Worm (Caenorhabditis elegans): ENCODE measurements around the gene C30B5.17.

Gene C30B5.17

ce11 chrII:6236093-6236945 is 33.5 kb upstream of the C30B5.17 start (continued):
- TF ChIP-seq snpc-1.1 (tag; optimal IDR thresholded peaks at IDR 0.05; ENCODE audit: insufficient read depth) (no peak), madf-6 (GFP tag; IDR thresholded peaks at IDR 0.05) (no peak), F57A8.1 (GFP tag; optimal IDR thresholded peaks at IDR 0.05) (no peak), lin-40 (tag; optimal IDR thresholded peaks at IDR 0.05) (no peak), nhr-120 (GFP tag; IDR thresholded peaks at IDR 0.05) (no peak), sptf-2 (GFP tag; optimal IDR thresholded peaks at IDR 0.05) (no peak), cebp-1 (GFP tag; IDR thresholded peaks at IDR 0.05) (peak; percentile 71; the same call in 1 of the 2 replicates), cebp-1 (tag; optimal IDR thresholded peaks at IDR 0.05) (peak; percentile 72), Y53F4B.3 (GFP tag; IDR thresholded peaks at IDR 0.05) (no peak), F22D6.2 (tag; optimal IDR thresholded peaks at IDR 0.05) (no peak), Y79H2A.3 (GFP tag; conservative IDR thresholded peaks at IDR 0.05) (no peak), dox-1 (GFP tag; IDR thresholded peaks at IDR 0.05) (no peak)

- peak; percentile 24 for TF ChIP-seq lsl-1 (GFP tag; optimal IDR thresholded peaks at IDR 0.05)
- TF ChIP-seq hsf-1 (GFP tag; IDR thresholded peaks at IDR 0.05) = no peak
- TF ChIP-seq sea-2 (GFP tag; IDR thresholded peaks at IDR 0.05) = no peak
- TF ChIP-seq egl-44 (GFP tag; IDR thresholded peaks at IDR 0.05) = no peak
- peak; percentile 58 for TF ChIP-seq xnd-1 (tag; optimal IDR thresholded peaks at IDR 0.05)
- no peak for TF ChIP-seq snpc-1.3 (tag; optimal IDR thresholded peaks at IDR 0.05; ENCODE audit: insufficient read depth)
- TF ChIP-seq D2030.7 (GFP tag; IDR thresholded peaks at IDR 0.05) = peak; percentile 50; the same call in 1 of the 2 replicates
- TF ChIP-seq attf-5 (GFP tag; optimal IDR thresholded peaks at IDR 0.05) = peak; percentile 26
- TF ChIP-seq attf-6 (GFP tag; IDR thresholded peaks at IDR 0.05) = no peak
- no peak for TF ChIP-seq nfya-2 (GFP tag; IDR thresholded peaks at IDR 0.05)
- TF ChIP-seq ceh-58 (GFP tag; IDR thresholded peaks at IDR 0.05) = no peak
- TF ChIP-seq madf-10 (tag; optimal IDR thresholded peaks at IDR 0.05) = no peak
- TF ChIP-seq F23B12.7 (tag; optimal IDR thresholded peaks at IDR 0.05; ENCODE audit: insufficient read depth) = peak; percentile 32
- peak; percentile 26; the same call in 1 of the 2 replicates for TF ChIP-seq F33H1.4 (GFP tag; IDR thresholded peaks at IDR 0.05)
- TF ChIP-seq dpl-1 (GFP tag; optimal IDR thresholded peaks at IDR 0.05) = peak; percentile 35
- no peak for TF ChIP-seq ceh-40 (GFP tag; IDR thresholded peaks at IDR 0.05)
- no peak for TF ChIP-seq attf-3 (GFP tag; conservative IDR thresholded peaks at IDR 0.05)
- no peak for TF ChIP-seq nhr-90 (tag; optimal IDR thresholded peaks at IDR 0.05)
- 0 out of 2 replicates have a peak, but pooled peaks have one; percentile 17 for TF ChIP-seq nfyb-1 (GFP tag; IDR thresholded peaks at IDR 0.05)
- no peak for TF ChIP-seq lin-35 (GFP tag; optimal IDR thresholded peaks at IDR 0.05)
- TF ChIP-seq fkh-3 (tag; optimal IDR thresholded peaks at IDR 0.05) = no peak
- no peak for TF ChIP-seq F52B5.7 (tag; optimal IDR thresholded peaks at IDR 0.05)
- TF ChIP-seq nhr-179 (tag; optimal IDR thresholded peaks at IDR 0.05) = no peak
- TF ChIP-seq F55B11.4 (tag; optimal IDR thresholded peaks at IDR 0.05; ENCODE audit: borderline replicate concordance, insufficient read depth) = no peak
- no peak for TF ChIP-seq cebp-1 (GFP tag; IDR thresholded peaks at IDR 0.05)
- TF ChIP-seq cebp-1 (tag; optimal IDR thresholded peaks at IDR 0.05) = peak; percentile 29
- TF ChIP-seq nhr-80 (tag; optimal IDR thresholded peaks at IDR 0.05) = peak; percentile 68
- no peak for TF ChIP-seq ztf-3 (GFP tag; optimal IDR thresholded peaks at IDR 0.05)
- no peak for TF ChIP-seq zim-3 (tag; optimal IDR thresholded peaks at IDR 0.05)
- no peak for TF ChIP-seq ztf-28 (GFP tag; IDR thresholded peaks at IDR 0.05)
- TF ChIP-seq ceh-27 (GFP tag; optimal IDR thresholded peaks at IDR 0.05) = no peak
- no peak for TF ChIP-seq ZK185.1 (tag; optimal IDR thresholded peaks at IDR 0.05; ENCODE audit: poor library complexity, severe bottlenecking)
- TF ChIP-seq ceh-91 (GFP tag; IDR thresholded peaks at IDR 0.05) = peak; percentile 57
- TF ChIP-seq hlh-26 (GFP tag; conservative IDR thresholded peaks at IDR 0.05) = no peak
Measured at ce11 chrII:6235432-6236092, 32.8 kb upstream of the C30B5.17 start, which contains the start of gene T24H7.9. Gene T24H7.9 (minus strand): TSS chrII:6235505.

All from whole organism, young adult.